Worm (Caenorhabditis elegans) whole organism, mixed stage, embryonic: ENCODE measurements around the gene fbxa-144.

Experiments used
- ceh-83 ChIP-seq: fragments of 200-800 bp; sonication (Bioruptor generic); optimal IDR thresholded peaks from 2 replicates; lab custom pipeline; 2018; ENCODE audit warnings: mild to moderate bottlenecking, missing genetic modification characterization, missing compliant biosample characterization
- elt-1 ChIP-seq: sonication (generic microtip); optimal IDR thresholded peaks from 2 replicates; lab custom pipeline; 2017; ENCODE audit warnings: missing genetic modification characterization, mild to moderate bottlenecking, missing compliant biosample characterization, antibody characterized with exemption, moderate library complexity, borderline replicate concordance; ENCODE audit not compliant: insufficient read depth
- elt-3 ChIP-seq: fragments of 150-350 bp; optimal IDR thresholded peaks from 2 replicates; lab custom pipeline; 2014; ENCODE audit warnings: missing biosample characterization, missing genetic modification characterization
- hlh-1 ChIP-seq: fragments of 150-350 bp; optimal IDR thresholded peaks from 2 replicates; lab custom pipeline; 2014; ENCODE audit warnings: missing biosample characterization, missing genetic modification reagents, missing genetic modification characterization
- lin-13 ChIP-seq: fragments of 150-350 bp; optimal IDR thresholded peaks from 2 replicates; lab custom pipeline; 2014; ENCODE audit warnings: missing biosample characterization, missing genetic modification characterization
- nhr-12 ChIP-seq: fragments of 150-350 bp; optimal IDR thresholded peaks from 2 replicates; lab custom pipeline; 2014; ENCODE audit warnings: missing biosample characterization, missing genetic modification characterization
- nhr-76 ChIP-seq: sonication (generic microtip); optimal IDR thresholded peaks from 2 replicates; lab custom pipeline; 2017; ENCODE audit warnings: missing biosample characterization, missing genetic modification characterization

DNA sequence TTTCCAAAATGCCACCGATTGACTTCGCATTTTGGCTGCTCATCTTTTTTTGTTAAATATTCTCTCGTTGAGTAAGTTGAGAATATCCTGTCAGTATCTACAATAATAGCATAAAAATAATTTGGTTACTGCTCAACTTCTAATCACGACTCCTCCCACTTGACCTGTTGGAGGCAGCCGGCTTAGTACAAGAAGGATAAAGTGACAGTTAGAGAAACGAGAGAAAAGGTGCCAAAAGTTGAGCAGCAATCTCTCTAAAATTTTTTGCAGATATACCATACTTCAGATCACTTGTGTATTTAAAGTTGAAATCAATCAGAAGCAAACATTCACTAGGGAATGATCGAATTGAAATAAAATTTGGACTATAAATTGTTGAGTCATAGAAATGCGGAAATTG is 7.9 kb downstream of the fbxa-144 start, which contains the start of gene nhr-111:
- TF ChIP-seq elt-3, result no peak
- TF ChIP-seq hlh-1 (tag; lab: Kevin White, UChicago), result no peak
- no peak for TF ChIP-seq nhr-76 (tag; lab: Kevin White, UChicago)
- no peak for TF ChIP-seq lin-13 (tag; lab: Kevin White, UChicago)
- TF ChIP-seq nhr-12 (tag; lab: Kevin White, UChicago), result no peak
- TF ChIP-seq elt-1 (tag; lab: Kevin White, UChicago), result no peak
- TF ChIP-seq ceh-83, result no peak
